Fruit fly (Drosophila melanogaster) whole organism, embryonic: ENCODE data around the gene TMEM216.

ENCODE experiments used
- Atf-2 ChIP-seq: fragments of 200-800 bp; sonication (Bioruptor generic); optimal IDR thresholded peaks from 2 replicates; lab custom pipeline; 2016; ENCODE audit warnings: missing biosample characterization, missing genetic modification characterization
- BtbVII ChIP-seq: fragments of 200-800 bp; sonication (Bioruptor generic); optimal IDR thresholded peaks from 3 replicates; lab custom pipeline; 2017; ENCODE audit warnings: missing biosample characterization, mild to moderate bottlenecking, missing genetic modification characterization
- CG10366 ChIP-seq: fragments of 200-800 bp; sonication (Bioruptor generic); IDR thresholded peaks from 2 replicates; pipeline ENCODE4 v1.3.6; 2022; ENCODE audit warnings: missing biosample characterization, missing genetic modification characterization
- CG10462 ChIP-seq: fragments of 200-800 bp; sonication (Bioruptor generic); optimal IDR thresholded peaks from 2 replicates; lab custom pipeline; 2016; ENCODE audit warnings: missing biosample characterization, missing genetic modification characterization
- CG13624 ChIP-seq: fragments of 200-800 bp; sonication (Bioruptor generic); optimal IDR thresholded peaks from 2 replicates; lab custom pipeline; 2016; ENCODE audit warnings: missing biosample characterization, missing genetic modification characterization
- CG13894 ChIP-seq: fragments of 200-800 bp; sonication (Bioruptor generic); optimal IDR thresholded peaks from 3 replicates; lab custom pipeline; 2018; ENCODE audit warnings: missing biosample characterization, mild to moderate bottlenecking, missing genetic modification characterization, moderate library complexity
- CG18764 ChIP-seq: fragments of 200-800 bp; sonication (Bioruptor generic); optimal IDR thresholded peaks from 3 replicates; lab custom pipeline; 2016; ENCODE audit warnings: missing biosample characterization, missing genetic modification characterization
- CG3726 ChIP-seq: fragments of 200-800 bp; sonication (Bioruptor generic); IDR thresholded peaks from 3 replicates; pipeline ENCODE4, ENCODE4 v1.3.6; 2022; ENCODE audit warnings: missing biosample characterization, missing genetic modification characterization
- CG4617 ChIP-seq: fragments of 200-800 bp; sonication (Bioruptor generic); optimal IDR thresholded peaks from 3 replicates; lab custom pipeline; 2016; ENCODE audit warnings: missing biosample characterization, missing genetic modification characterization, borderline replicate concordance
- CG4820 ChIP-seq: fragments of 200-800 bp; sonication (Bioruptor generic); optimal IDR thresholded peaks from 3 replicates; lab custom pipeline; 2016; ENCODE audit warnings: missing biosample characterization, missing genetic modification characterization
- CG5245 ChIP-seq: fragments of 200-800 bp; sonication (Bioruptor generic); optimal IDR thresholded peaks from 3 replicates; lab custom pipeline; 2016; ENCODE audit warnings: missing biosample characterization, missing genetic modification characterization
- CG6254 ChIP-seq: fragments of 200-800 bp; sonication (Bioruptor generic); optimal IDR thresholded peaks from 3 replicates; lab custom pipeline; 2017; ENCODE audit warnings: mild to moderate bottlenecking, missing biosample characterization, missing genetic modification reagents, missing genetic modification characterization
- CG7963 ChIP-seq: fragments of 200-800 bp; sonication (Bioruptor generic); IDR thresholded peaks from 3 replicates; pipeline ENCODE4 v1.3.6; 2022; ENCODE audit warnings: missing biosample characterization, missing genetic modification characterization; ENCODE audit not compliant: partially characterized antibody
- CG8388 ChIP-seq: fragments of 200-800 bp; sonication (Bioruptor generic); optimal IDR thresholded peaks from 2 replicates; lab custom pipeline; 2019; ENCODE audit warnings: missing biosample characterization, mild to moderate bottlenecking, missing genetic modification characterization, moderate library complexity
- CG9215 ChIP-seq: fragments of 200-800 bp; sonication (Bioruptor generic); IDR thresholded peaks from 2 replicates; pipeline ENCODE4 v1.3.6; 2022; ENCODE audit warnings: missing biosample characterization, missing genetic modification characterization
- CG9437 ChIP-seq: fragments of 200-800 bp; sonication (Bioruptor generic); optimal IDR thresholded peaks from 2 replicates; lab custom pipeline; 2018; ENCODE audit warnings: missing biosample characterization, mild to moderate bottlenecking, missing genetic modification characterization
- Dfd ChIP-seq, 2 experiments: fragments of >200 bp; optimal IDR thresholded peaks; 2 replicates each; lab custom pipeline; 2017; ENCODE audit warnings: missing biosample characterization in 2 of 2, missing genetic modification characterization in 2 of 2
- E2f2 ChIP-seq: fragments of 200-800 bp; sonication (Bioruptor generic); IDR thresholded peaks from 2 replicates; pipeline ENCODE4 v1.3.6; 2022; ENCODE audit warnings: missing biosample characterization, missing genetic modification characterization
- ERR ChIP-seq: fragments of 200-800 bp; sonication (Bioruptor generic); optimal IDR thresholded peaks from 2 replicates; lab custom pipeline; 2016; ENCODE audit warnings: missing biosample characterization, missing genetic modification characterization
- Eip74EF ChIP-seq, 2 experiments: fragments of 200-800 bp in 1 of 2; fragments of >200 bp in 1 of 2; sonication (Bioruptor generic) in 1 of 2; optimal IDR thresholded peaks; 2 replicates each; lab custom pipeline; 2017 to 2019; ENCODE audit warnings: missing biosample characterization in 2 of 2, missing genetic modification characterization in 2 of 2, mild to moderate bottlenecking in 1 of 2, moderate library complexity in 1 of 2
- Ets65A ChIP-seq: fragments of 200-800 bp; sonication (Bioruptor generic); peaks from one replicate; lab custom pipeline; 2016; ENCODE audit warnings: missing biosample characterization, missing genetic modification characterization
- Ets97D ChIP-seq: fragments of 200-800 bp; sonication (Bioruptor generic); optimal IDR thresholded peaks from 3 replicates; lab custom pipeline; 2016; ENCODE audit warnings: missing biosample characterization, missing genetic modification characterization
- Gug ChIP-seq: fragments of 200-800 bp; sonication (Bioruptor generic); IDR thresholded peaks from 4 replicates; pipeline ENCODE4 v1.3.6; 2022; ENCODE audit warnings: missing biosample characterization, missing genetic modification characterization
- Hr39 ChIP-seq: fragments of >200 bp; optimal IDR thresholded peaks from 2 replicates; lab custom pipeline; 2017
- Hsf ChIP-seq: fragments of 200-800 bp; sonication (Bioruptor generic); optimal IDR thresholded peaks from 3 replicates; lab custom pipeline; 2016; ENCODE audit warnings: missing biosample characterization, missing genetic modification characterization
- NC2α ChIP-seq: fragments of 200-800 bp; sonication (Bioruptor generic); optimal IDR thresholded peaks from 2 replicates; lab custom pipeline; 2016; ENCODE audit warnings: missing biosample characterization, missing genetic modification characterization
- NC2β ChIP-seq: fragments of 200-800 bp; sonication (Bioruptor generic); optimal IDR thresholded peaks from 2 replicates; lab custom pipeline; 2016; ENCODE audit warnings: missing biosample characterization, missing genetic modification characterization
- NFAT ChIP-seq: fragments of 200-800 bp; sonication (Bioruptor generic); IDR thresholded peaks from 2 replicates; pipeline ENCODE4 v1.3.6; 2022; ENCODE audit warnings: missing biosample characterization, missing genetic modification characterization
- Rx ChIP-seq: fragments of 200-800 bp; sonication (Bioruptor generic); IDR thresholded peaks from 2 replicates; pipeline ENCODE4 v1.3.6; 2022; ENCODE audit warnings: missing biosample characterization, missing genetic modification characterization
- Sin3A ChIP-seq: fragments of >200 bp; optimal IDR thresholded peaks from 2 replicates; lab custom pipeline; 2018
- ac ChIP-seq: fragments of 200-800 bp; sonication (Bioruptor generic); optimal IDR thresholded peaks from 3 replicates; lab custom pipeline; 2017; ENCODE audit warnings: missing biosample characterization, mild to moderate bottlenecking, missing genetic modification characterization
- btn ChIP-seq: fragments of 200-800 bp; sonication (Bioruptor generic); optimal IDR thresholded peaks from 2 replicates; lab custom pipeline; 2016; ENCODE audit warnings: missing biosample characterization, missing genetic modification characterization
- cas ChIP-seq: fragments of 200-800 bp; sonication (Bioruptor generic); IDR thresholded peaks from 2 replicates; pipeline ENCODE4 v1.3.6; 2022; ENCODE audit warnings: missing biosample characterization, missing genetic modification characterization
- crc ChIP-seq: fragments of 200-800 bp; sonication (Bioruptor generic); optimal IDR thresholded peaks from 2 replicates; lab custom pipeline; 2016; ENCODE audit warnings: missing biosample characterization, missing genetic modification characterization
- crol ChIP-seq: fragments of 200-800 bp; sonication (Bioruptor generic); IDR thresholded peaks from 2 replicates; pipeline ENCODE4 v1.3.6; 2022; ENCODE audit warnings: missing biosample characterization, missing genetic modification characterization
- ftz-f1 ChIP-seq: fragments of 200-800 bp; sonication (Bioruptor generic); optimal IDR thresholded peaks from 2 replicates; lab custom pipeline; 2016; ENCODE audit warnings: missing biosample characterization, missing genetic modification characterization
- gro ChIP-seq: fragments of 200-800 bp; sonication (Bioruptor generic); optimal IDR thresholded peaks from 2 replicates; lab custom pipeline; 2016; ENCODE audit warnings: missing biosample characterization, missing genetic modification characterization
- gt ChIP-seq: fragments of 200-800 bp; sonication (Bioruptor generic); IDR thresholded peaks from 2 replicates; pipeline ENCODE4 v1.3.6; 2022; ENCODE audit warnings: missing biosample characterization, missing genetic modification characterization
- kni ChIP-seq: fragments of 200-800 bp; sonication (Bioruptor generic); optimal IDR thresholded peaks from 3 replicates; lab custom pipeline; 2017; ENCODE audit warnings: mild to moderate bottlenecking, missing biosample characterization, missing genetic modification reagents, missing genetic modification characterization
- lilli ChIP-seq: fragments of 200-800 bp; sonication (Bioruptor generic); optimal IDR thresholded peaks from 3 replicates; lab custom pipeline; 2016; ENCODE audit warnings: missing biosample characterization, missing genetic modification characterization
- prd ChIP-seq, 3 experiments: fragments of >200 bp in 2 of 3; fragments of 200-800 bp in 1 of 3; sonication (Bioruptor generic) in 1 of 3; optimal IDR thresholded peaks in 2 of 3; IDR thresholded peaks in 1 of 3; 2 replicates in 2 of 3; 3 replicates in 1 of 3; pipeline versions ENCODE4 v1.3.6 to Lab custom; 2017 to 2022; ENCODE audit warnings: missing biosample characterization in 1 of 3, missing genetic modification characterization in 1 of 3
- pum ChIP-seq: fragments of 200-800 bp; sonication (Bioruptor generic); optimal IDR thresholded peaks from 2 replicates; lab custom pipeline; 2016; ENCODE audit warnings: missing biosample characterization, missing genetic modification characterization
- pzg ChIP-seq: fragments of 200-800 bp; sonication (Bioruptor generic); optimal IDR thresholded peaks from 3 replicates; lab custom pipeline; 2018; ENCODE audit warnings: missing biosample characterization, mild to moderate bottlenecking, missing genetic modification characterization, moderate library complexity
- ro ChIP-seq: fragments of 200-800 bp; sonication (Bioruptor generic); IDR thresholded peaks from 2 replicates; pipeline ENCODE4 v1.3.6; 2022; ENCODE audit warnings: missing biosample characterization, missing genetic modification characterization
- salm ChIP-seq: fragments of 200-800 bp; sonication (Bioruptor generic); optimal IDR thresholded peaks from 2 replicates; lab custom pipeline; 2018; ENCODE audit warnings: missing biosample characterization, mild to moderate bottlenecking, missing genetic modification characterization
- sr ChIP-seq: fragments of 200-800 bp; sonication (Bioruptor generic); IDR thresholded peaks from 3 replicates; pipeline ENCODE4 v1.3.6; 2022; ENCODE audit warnings: missing biosample characterization, missing genetic modification characterization
- trh ChIP-seq: fragments of 200-800 bp; sonication (Bioruptor generic); optimal IDR thresholded peaks from 2 replicates; lab custom pipeline; 2016; ENCODE audit warnings: missing biosample characterization, missing genetic modification characterization
- zf30C ChIP-seq: fragments of 200-800 bp; sonication (Bioruptor generic); optimal IDR thresholded peaks from 3 replicates; lab custom pipeline; 2018; ENCODE audit warnings: missing biosample characterization, mild to moderate bottlenecking, missing genetic modification characterization

Gene TMEM216

DNA sequence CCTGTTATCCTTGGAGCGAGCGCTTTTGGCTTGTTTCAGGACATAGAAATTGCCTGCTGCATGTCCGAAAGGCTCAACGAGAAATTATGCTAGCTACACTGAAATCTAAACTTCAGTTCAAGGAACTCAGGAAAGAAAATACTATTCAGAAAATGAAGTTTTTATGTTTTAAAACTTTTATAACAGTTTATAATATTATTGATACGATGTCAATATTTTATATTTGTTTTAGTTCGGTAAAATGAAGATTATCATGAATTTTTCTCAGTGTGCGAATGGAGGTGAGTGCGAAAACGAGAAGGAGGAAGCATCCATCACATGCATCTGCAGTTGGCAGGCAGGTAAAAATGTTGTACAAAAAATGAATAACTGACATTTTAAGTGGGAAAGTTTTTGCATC is 30.3 kb downstream of the TMEM216 start (continued):
- TF ChIP-seq trh (GFP tag; lab: Kevin White, UChicago), result no peak
- no peak for TF ChIP-seq Ets65A (GFP tag; lab: Kevin White, UChicago)
- TF ChIP-seq zf30C (GFP tag; lab: Kevin White, UChicago), result peak; percentile 24
- no peak for TF ChIP-seq pzg (GFP tag; lab: Kevin White, UChicago)
- no peak for TF ChIP-seq btn (GFP tag; lab: Kevin White, UChicago)
- peak; percentile 80 for TF ChIP-seq CG8388
- TF ChIP-seq NC2β (GFP tag; lab: Kevin White, UChicago), result peak; percentile 14
- TF ChIP-seq ac (GFP tag; lab: Kevin White, UChicago), result no peak
- TF ChIP-seq NC2α, result no peak
- TF ChIP-seq pum (GFP tag; lab: Kevin White, UChicago), result no peak
- TF ChIP-seq Sin3A (lab: Kevin White, UChicago), result no peak
- TF ChIP-seq CG5245 (GFP tag; lab: Kevin White, UChicago), result peak; percentile 33
- no peak for TF ChIP-seq CG13624 (GFP tag; lab: Kevin White, UChicago)
- TF ChIP-seq E2f2 (GFP tag; lab: Robert Waterston, UW), result peak; percentile 37; the same call in 1 of the 2 replicates
- no peak for TF ChIP-seq Dfd (GFP tag; optimal IDR thresholded peaks at IDR 0.05; lab: Kevin White, UChicago)
- TF ChIP-seq salm (tag; lab: Kevin White, UChicago), result peak; percentile 51
- no peak for TF ChIP-seq CG10462 (GFP tag; lab: Kevin White, UChicago)
- no peak for TF ChIP-seq CG3726 (GFP tag; lab: Robert Waterston, UW)
- no peak for TF ChIP-seq crc (GFP tag; lab: Kevin White, UChicago)
- 0 out of 2 replicates have a peak, but pooled peaks have one; percentile 21 for TF ChIP-seq CG10366 (GFP tag; lab: Robert Waterston, UW)
- TF ChIP-seq gro (GFP tag; lab: Kevin White, UChicago), result no peak
- TF ChIP-seq Hsf, result peak; percentile 29
- TF ChIP-seq BtbVII (GFP tag; lab: Kevin White, UChicago), result no peak
- TF ChIP-seq CG9215 (GFP tag; lab: Robert Waterston, UW), result no peak
- no peak for TF ChIP-seq CG9437 (GFP tag; lab: Kevin White, UChicago)
- no peak for TF ChIP-seq Ets97D
- TF ChIP-seq CG13894 (tag; lab: Kevin White, UChicago), result no peak
- TF ChIP-seq crol (GFP tag; lab: Robert Waterston, UW), result no peak
- peak; percentile 58 for TF ChIP-seq lilli (GFP tag; lab: Kevin White, UChicago)
- no peak for TF ChIP-seq cas (GFP tag; lab: Robert Waterston, UW)
- no peak for TF ChIP-seq Gug
- peak; percentile 20 for TF ChIP-seq CG6254 (GFP tag; lab: Kevin White, UChicago)
- TF ChIP-seq gt, result no peak
- TF ChIP-seq prd (optimal IDR thresholded peaks at IDR 0.05; lab: Kevin White, UChicago), result no peak
- peak; percentile 88 for TF ChIP-seq prd (GFP tag; IDR thresholded peaks at IDR 0.05; lab: Robert Waterston, UW)
- TF ChIP-seq CG7963 (GFP tag; lab: Robert Waterston, UW), result no peak
- TF ChIP-seq sr, result no peak
- peak; percentile 17 for TF ChIP-seq CG4617 (GFP tag; lab: Kevin White, UChicago)
- TF ChIP-seq Rx, result no peak
- peak; percentile 65 for TF ChIP-seq CG4820 (GFP tag; lab: Kevin White, UChicago)
- TF ChIP-seq ftz-f1 (GFP tag; lab: Kevin White, UChicago), result no peak
- TF ChIP-seq CG18764, result peak; percentile 28
- TF ChIP-seq ERR (GFP tag; lab: Kevin White, UChicago), result no peak
- TF ChIP-seq Hr39 (lab: Kevin White, UChicago), result no peak
- TF ChIP-seq kni, result no peak
- TF ChIP-seq NFAT, result no peak
- TF ChIP-seq ro (GFP tag; lab: Robert Waterston, UW), result no peak; the same call in 1 of the 2 replicates
- no peak for TF ChIP-seq Atf-2 (GFP tag; lab: Kevin White, UChicago)
- TF ChIP-seq Eip74EF (GFP tag; optimal IDR thresholded peaks at IDR 0.05; lab: Kevin White, UChicago), result peak in 1 of 2 experiments; percentile 19
